Worm (Caenorhabditis elegans): Measurements from ENCODE around the gene K07B1.7.

Gene K07B1.7

DNA sequence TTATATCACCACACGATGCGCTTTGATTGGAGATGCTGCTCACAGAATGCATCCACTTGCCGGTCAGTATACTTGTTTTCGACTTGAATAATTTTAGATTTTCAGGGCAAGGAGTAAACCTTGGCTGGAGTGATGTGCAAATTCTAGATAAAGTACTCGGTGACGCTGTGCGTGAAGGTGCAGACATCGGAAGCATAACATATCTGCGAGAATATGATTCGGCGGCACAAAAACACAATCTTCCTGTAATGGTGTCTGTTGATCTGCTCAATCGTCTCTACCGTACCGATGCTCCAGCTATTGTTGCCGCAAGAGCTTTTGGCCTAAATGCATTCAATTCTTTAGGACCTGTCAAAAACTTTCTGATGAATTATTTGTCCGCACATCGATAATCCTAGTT lies 8.3 kb downstream of the K07B1.7 start (continued):
- 0 out of 2 replicates have a peak, but pooled peaks have one; percentile 49 for TF ChIP-seq let-526 (GFP tag; IDR thresholded peaks at IDR 0.05)
- TF ChIP-seq T26A5.8 (tag; optimal IDR thresholded peaks at IDR 0.05): no peak
- no peak for TF ChIP-seq F22D6.2 (tag; optimal IDR thresholded peaks at IDR 0.05)
- no peak for TF ChIP-seq hlh-26 (GFP tag; conservative IDR thresholded peaks at IDR 0.05)
- no peak for TF ChIP-seq bed-2 (GFP tag; IDR thresholded peaks at IDR 0.05)
- TF ChIP-seq ets-4 (GFP tag; optimal IDR thresholded peaks at IDR 0.05): no peak
- TF ChIP-seq dox-1 (GFP tag; IDR thresholded peaks at IDR 0.05): no peak
- peak; percentile 41; the same call in 1 of the 2 replicates for TF ChIP-seq lir-1 (GFP tag; conservative IDR thresholded peaks at IDR 0.05)
- TF ChIP-seq K12H6.12 (tag; optimal IDR thresholded peaks at IDR 0.05): no peak
- TF ChIP-seq rcor-1 (GFP tag; IDR thresholded peaks at IDR 0.05): no peak
- TF ChIP-seq F57A8.1 (GFP tag; optimal IDR thresholded peaks at IDR 0.05): no peak
- TF ChIP-seq mxl-1 (tag; optimal IDR thresholded peaks at IDR 0.05): no peak
- TF ChIP-seq lsl-1 (GFP tag; optimal IDR thresholded peaks at IDR 0.05): no peak
- TF ChIP-seq pha-4 (tag; optimal IDR thresholded peaks at IDR 0.05): no peak
- no peak for TF ChIP-seq ztf-25 (GFP tag; IDR thresholded peaks at IDR 0.05)
- TF ChIP-seq lin-40 (tag; optimal IDR thresholded peaks at IDR 0.05): peak; percentile 24
- no peak for TF ChIP-seq sdz-38 (tag; optimal IDR thresholded peaks at IDR 0.05)
- no peak for TF ChIP-seq snpc-1.1 (tag; optimal IDR thresholded peaks at IDR 0.05; ENCODE audit: insufficient read depth)
- TF ChIP-seq snpc-4 (GFP tag; optimal IDR thresholded peaks at IDR 0.05): no peak
- no peak for TF ChIP-seq snpc-4 (tag; optimal IDR thresholded peaks at IDR 0.05)
- TF ChIP-seq lag-1 (GFP tag; IDR thresholded peaks at IDR 0.05): no peak
- no peak for TF ChIP-seq nhr-80 (tag; optimal IDR thresholded peaks at IDR 0.05)
- no peak for TF ChIP-seq egl-44 (GFP tag; IDR thresholded peaks at IDR 0.05)
- TF ChIP-seq mcd-1 (GFP tag; IDR thresholded peaks at IDR 0.05): no peak
- TF ChIP-seq hrde-1 (tag; optimal IDR thresholded peaks at IDR 0.05; ENCODE audit: borderline replicate concordance): peak; percentile 52
- no peak for TF ChIP-seq zfh-2 (GFP tag; conservative IDR thresholded peaks at IDR 0.05)
- no peak for TF ChIP-seq egl-18 (GFP tag; IDR thresholded peaks at IDR 0.05)
- 0 out of 2 replicates have a peak, but pooled peaks have one; percentile 22 for TF ChIP-seq cebp-1 (GFP tag; IDR thresholded peaks at IDR 0.05)
- peak; percentile 58 for TF ChIP-seq cebp-1 (tag; optimal IDR thresholded peaks at IDR 0.05)
- peak; percentile 57 for TF ChIP-seq tlf-1 (GFP tag; optimal IDR thresholded peaks at IDR 0.05)
- peak; percentile 9 for TF ChIP-seq atf-7 (tag; optimal IDR thresholded peaks at IDR 0.05)
- no peak for TF ChIP-seq ceh-79 (tag; optimal IDR thresholded peaks at IDR 0.05)
- TF ChIP-seq D2030.7 (GFP tag; IDR thresholded peaks at IDR 0.05): no peak
- 0 out of 2 replicates have a peak, but pooled peaks have one; percentile 9 for TF ChIP-seq attf-3 (GFP tag; conservative IDR thresholded peaks at IDR 0.05)
- TF ChIP-seq F55B11.4 (tag; optimal IDR thresholded peaks at IDR 0.05; ENCODE audit: borderline replicate concordance, insufficient read depth): no peak
- no peak for TF ChIP-seq nhr-179 (tag; optimal IDR thresholded peaks at IDR 0.05)
- TF ChIP-seq C06A6.2 (GFP tag; conservative IDR thresholded peaks at IDR 0.05): peak; percentile 75
- no peak for TF ChIP-seq Y67H2A.10 (GFP tag; conservative IDR thresholded peaks at IDR 0.05)
- TF ChIP-seq sptf-2 (GFP tag; optimal IDR thresholded peaks at IDR 0.05): no peak
- TF ChIP-seq zim-3 (tag; optimal IDR thresholded peaks at IDR 0.05): peak; percentile 34
- TF ChIP-seq Y95B8A.8 (GFP tag; IDR thresholded peaks at IDR 0.05): no peak
- no peak for TF ChIP-seq rpc-1 (optimal IDR thresholded peaks at IDR 0.05)
- TF ChIP-seq rpc-1 (tag; optimal IDR thresholded peaks at IDR 0.05): no peak
- TF ChIP-seq ceh-27 (GFP tag; optimal IDR thresholded peaks at IDR 0.05): no peak
- peak; percentile 80; the same call in 1 of the 2 replicates for TF ChIP-seq Y79H2A.3 (GFP tag; conservative IDR thresholded peaks at IDR 0.05)
- no peak for TF ChIP-seq let-607 (tag; optimal IDR thresholded peaks at IDR 0.05)
- TF ChIP-seq snpc-3.4 (tag; optimal IDR thresholded peaks at IDR 0.05): no peak
- TF ChIP-seq madf-6 (GFP tag; IDR thresholded peaks at IDR 0.05): no peak
- TF ChIP-seq ztf-22 (GFP tag; optimal IDR thresholded peaks at IDR 0.05): no peak

All from whole organism, young adult.